Fruit fly (Drosophila melanogaster) whole organism, embryonic: ENCODE results near the gene Rab7.

Experiments used
- Antp ChIP-seq: fragments of 200-800 bp; sonication (Bioruptor generic); optimal IDR thresholded peaks from 3 replicates; lab custom pipeline; 2016; ENCODE audit warnings: missing biosample characterization, missing genetic modification characterization
- CG10462 ChIP-seq: fragments of 200-800 bp; sonication (Bioruptor generic); optimal IDR thresholded peaks from 2 replicates; lab custom pipeline; 2016; ENCODE audit warnings: missing biosample characterization, missing genetic modification characterization
- CG11695 ChIP-seq: fragments of 200-800 bp; sonication (Bioruptor generic); IDR thresholded peaks from 3 replicates; pipeline ENCODE4 v1.3.6; 2022; ENCODE audit warnings: missing biosample characterization, missing genetic modification characterization
- CG12219 ChIP-seq: fragments of 200-800 bp; sonication (Bioruptor generic); optimal IDR thresholded peaks from 3 replicates; lab custom pipeline; 2018; ENCODE audit warnings: missing biosample characterization, mild to moderate bottlenecking, missing genetic modification characterization
- CG12659 ChIP-seq: fragments of 200-800 bp; sonication (Bioruptor generic); optimal IDR thresholded peaks from 3 replicates; lab custom pipeline; 2017; ENCODE audit warnings: mild to moderate bottlenecking, missing biosample characterization, missing genetic modification reagents, missing genetic modification characterization
- CG15269 ChIP-seq: fragments of 200-800 bp; sonication (Bioruptor generic); optimal IDR thresholded peaks from 2 replicates; lab custom pipeline; 2018; ENCODE audit warnings: missing biosample characterization, mild to moderate bottlenecking, missing genetic modification characterization, moderate library complexity
- CG15479 ChIP-seq: fragments of 200-800 bp; sonication (Bioruptor generic); optimal IDR thresholded peaks from 3 replicates; lab custom pipeline; 2019; ENCODE audit warnings: missing biosample characterization, mild to moderate bottlenecking, missing genetic modification characterization, moderate library complexity
- CG17361 ChIP-seq: fragments of 200-800 bp; sonication (Bioruptor generic); IDR thresholded peaks from 3 replicates; pipeline ENCODE4 v1.3.6; 2022; ENCODE audit warnings: missing biosample characterization, missing genetic modification characterization
- CG31441 ChIP-seq: fragments of 200-800 bp; sonication (Bioruptor generic); IDR thresholded peaks from 2 replicates; pipeline ENCODE4 v1.3.6; 2022; ENCODE audit warnings: missing biosample characterization, missing genetic modification characterization
- CG32532 ChIP-seq: fragments of 200-800 bp; sonication (Bioruptor generic); IDR thresholded peaks from 2 replicates; pipeline ENCODE4 v1.3.6; 2022; ENCODE audit warnings: missing biosample characterization, missing genetic modification characterization
- CG32767 ChIP-seq: fragments of 200-800 bp; sonication (Bioruptor generic); IDR thresholded peaks from 2 replicates; pipeline ENCODE4 v1.3.6; 2022; ENCODE audit warnings: missing biosample characterization, missing genetic modification characterization
- CG4617 ChIP-seq: fragments of 200-800 bp; sonication (Bioruptor generic); optimal IDR thresholded peaks from 3 replicates; lab custom pipeline; 2016; ENCODE audit warnings: missing biosample characterization, missing genetic modification characterization, borderline replicate concordance
- CG4820 ChIP-seq: fragments of 200-800 bp; sonication (Bioruptor generic); optimal IDR thresholded peaks from 3 replicates; lab custom pipeline; 2016; ENCODE audit warnings: missing biosample characterization, missing genetic modification characterization
- CG5953 ChIP-seq: fragments of 200-800 bp; sonication (Bioruptor generic); IDR thresholded peaks from 2 replicates; pipeline ENCODE4 v1.3.6; 2022; ENCODE audit warnings: missing biosample characterization, missing genetic modification characterization
- CG6689 ChIP-seq: fragments of 200-800 bp; sonication (Bioruptor generic); IDR thresholded peaks from 2 replicates; pipeline ENCODE4 v1.3.6; 2022; ENCODE audit warnings: missing biosample characterization, missing genetic modification characterization
- CoRest ChIP-seq: fragments of 200-800 bp; sonication (Bioruptor generic); optimal IDR thresholded peaks from 3 replicates; lab custom pipeline; 2018; ENCODE audit warnings: missing biosample characterization, mild to moderate bottlenecking, missing genetic modification characterization, moderate library complexity
- CrebB ChIP-seq: fragments of 200-800 bp; sonication (Bioruptor generic); optimal IDR thresholded peaks from 3 replicates; lab custom pipeline; 2018; ENCODE audit warnings: missing biosample characterization, mild to moderate bottlenecking, missing genetic modification characterization
- Eip74EF ChIP-seq, 2 experiments: fragments of 200-800 bp in 1 of 2; fragments of >200 bp in 1 of 2; sonication (Bioruptor generic) in 1 of 2; optimal IDR thresholded peaks; 2 replicates each; lab custom pipeline; 2017 to 2019; ENCODE audit warnings: missing biosample characterization in 2 of 2, missing genetic modification characterization in 2 of 2, mild to moderate bottlenecking in 1 of 2, moderate library complexity in 1 of 2
- Fer3 ChIP-seq: fragments of 200-800 bp; sonication (Bioruptor generic); optimal IDR thresholded peaks from 2 replicates; lab custom pipeline; 2018; ENCODE audit warnings: missing biosample characterization, mild to moderate bottlenecking, missing genetic modification characterization, moderate library complexity
- Gsc ChIP-seq: fragments of 200-800 bp; sonication (Bioruptor generic); IDR thresholded peaks from 2 replicates; pipeline ENCODE4 v1.3.6; 2022; ENCODE audit warnings: missing biosample characterization, missing genetic modification characterization
- HmgZ ChIP-seq: fragments of 200-800 bp; sonication (Bioruptor generic); optimal IDR thresholded peaks from 2 replicates; lab custom pipeline; 2018; ENCODE audit warnings: missing biosample characterization, mild to moderate bottlenecking, missing genetic modification characterization
- Lhr ChIP-seq: fragments of 200-800 bp; sonication (Bioruptor generic); optimal IDR thresholded peaks from 3 replicates; lab custom pipeline; 2017; ENCODE audit warnings: mild to moderate bottlenecking, missing biosample characterization, missing genetic modification reagents, missing genetic modification characterization
- Med ChIP-seq: fragments of 200-800 bp; sonication (Bioruptor generic); peaks from one replicate; lab custom pipeline; 2016; ENCODE audit warnings: missing biosample characterization, missing genetic modification characterization, mild to moderate bottlenecking, inconsistent platforms, moderate library complexity
- Oaz ChIP-seq: fragments of 200-800 bp; sonication (Bioruptor generic); IDR thresholded peaks from 2 replicates; pipeline ENCODE4 v1.3.6; 2022; ENCODE audit warnings: missing biosample characterization, missing genetic modification characterization
- Rfx ChIP-seq: fragments of 200-800 bp; sonication (Bioruptor generic); IDR thresholded peaks from 2 replicates; pipeline ENCODE4 v1.3.6; 2022; ENCODE audit warnings: missing biosample characterization, missing genetic modification characterization
- Rx ChIP-seq: fragments of 200-800 bp; sonication (Bioruptor generic); IDR thresholded peaks from 2 replicates; pipeline ENCODE4 v1.3.6; 2022; ENCODE audit warnings: missing biosample characterization, missing genetic modification characterization
- Stat92E ChIP-seq, 3 experiments: fragments of >200 bp in 2 of 3; fragments of 200-800 bp in 1 of 3; sonication (Bioruptor generic) in 1 of 3; optimal IDR thresholded peaks; 2 replicates each; lab custom pipeline; 2017 to 2019; ENCODE audit warnings: missing biosample characterization in 3 of 3, missing genetic modification characterization in 3 of 3, mild to moderate bottlenecking in 1 of 3, moderate library complexity in 1 of 3
- Xbp1 ChIP-seq: fragments of 200-800 bp; sonication (Bioruptor generic); optimal IDR thresholded peaks from 3 replicates; lab custom pipeline; 2016; ENCODE audit warnings: missing biosample characterization, mild to moderate bottlenecking, missing genetic modification characterization
- ac ChIP-seq: fragments of 200-800 bp; sonication (Bioruptor generic); optimal IDR thresholded peaks from 3 replicates; lab custom pipeline; 2017; ENCODE audit warnings: missing biosample characterization, mild to moderate bottlenecking, missing genetic modification characterization
- al ChIP-seq: fragments of 200-800 bp; sonication (Bioruptor generic); IDR thresholded peaks from 2 replicates; pipeline ENCODE4 v1.3.6; 2022; ENCODE audit warnings: missing biosample characterization, missing genetic modification characterization
- ase ChIP-seq: fragments of 200-800 bp; sonication (Bioruptor generic); IDR thresholded peaks from 3 replicates; pipeline ENCODE4 v1.3.6; 2022; ENCODE audit warnings: missing biosample characterization, missing genetic modification characterization
- az2 ChIP-seq: fragments of 200-800 bp; sonication (Bioruptor generic); optimal IDR thresholded peaks from 3 replicates; lab custom pipeline; 2016; ENCODE audit warnings: missing biosample characterization, missing genetic modification characterization
- cato ChIP-seq: fragments of 200-800 bp; sonication (Bioruptor generic); optimal IDR thresholded peaks from 2 replicates; lab custom pipeline; 2016; ENCODE audit warnings: missing biosample characterization, missing genetic modification characterization, borderline replicate concordance
- caup ChIP-seq: fragments of 200-800 bp; sonication (Bioruptor generic); optimal IDR thresholded peaks from 3 replicates; lab custom pipeline; 2017; ENCODE audit warnings: missing biosample characterization, mild to moderate bottlenecking, missing genetic modification characterization, moderate library complexity; ENCODE audit not compliant: severe bottlenecking
- fru ChIP-seq: fragments of >200 bp; optimal IDR thresholded peaks from 2 replicates; lab custom pipeline; 2017
- gfzf ChIP-seq: fragments of 200-800 bp; sonication (Bioruptor generic); optimal IDR thresholded peaks from 2 replicates; lab custom pipeline; 2016; ENCODE audit warnings: missing biosample characterization, mild to moderate bottlenecking, missing genetic modification characterization, moderate library complexity
- gro ChIP-seq: fragments of 200-800 bp; sonication (Bioruptor generic); optimal IDR thresholded peaks from 2 replicates; lab custom pipeline; 2016; ENCODE audit warnings: missing biosample characterization, missing genetic modification characterization
- jumu ChIP-seq: fragments of 200-800 bp; sonication (Bioruptor generic); optimal IDR thresholded peaks from 3 replicates; lab custom pipeline; 2016; ENCODE audit warnings: missing biosample characterization, missing genetic modification characterization
- ken ChIP-seq: fragments of 200-800 bp; sonication (Bioruptor generic); IDR thresholded peaks from 3 replicates; pipeline ENCODE4 v1.3.6; 2022; ENCODE audit warnings: missing biosample characterization, missing genetic modification characterization
- kni ChIP-seq: fragments of 200-800 bp; sonication (Bioruptor generic); optimal IDR thresholded peaks from 3 replicates; lab custom pipeline; 2017; ENCODE audit warnings: mild to moderate bottlenecking, missing biosample characterization, missing genetic modification reagents, missing genetic modification characterization
- p53 ChIP-seq: fragments of 200-800 bp; sonication (Bioruptor generic); optimal IDR thresholded peaks from 2 replicates; lab custom pipeline; 2016; ENCODE audit warnings: missing biosample characterization, missing genetic modification characterization
- peb ChIP-seq: fragments of 200-800 bp; sonication (Bioruptor generic); IDR thresholded peaks from 2 replicates; pipeline ENCODE4 v1.3.6; 2022; ENCODE audit warnings: missing biosample characterization, missing genetic modification characterization
- run ChIP-seq: fragments of 200-800 bp; sonication (Bioruptor generic); optimal IDR thresholded peaks from 3 replicates; lab custom pipeline; 2018; ENCODE audit warnings: missing biosample characterization, mild to moderate bottlenecking, missing genetic modification characterization
- salm ChIP-seq: fragments of 200-800 bp; sonication (Bioruptor generic); optimal IDR thresholded peaks from 2 replicates; lab custom pipeline; 2018; ENCODE audit warnings: missing biosample characterization, mild to moderate bottlenecking, missing genetic modification characterization
- scrt ChIP-seq: fragments of 200-800 bp; sonication (Bioruptor generic); optimal IDR thresholded peaks from 2 replicates; lab custom pipeline; 2018; ENCODE audit warnings: missing biosample characterization, mild to moderate bottlenecking, missing genetic modification characterization, moderate library complexity
- sens ChIP-seq: fragments of 200-800 bp; sonication (Bioruptor generic); peaks from one replicate; lab custom pipeline; 2016; ENCODE audit warnings: missing biosample characterization, missing genetic modification characterization
- slp2 ChIP-seq: fragments of 200-800 bp; sonication (Bioruptor generic); optimal IDR thresholded peaks from 2 replicates; lab custom pipeline; 2016; ENCODE audit warnings: missing biosample characterization, missing genetic modification characterization
- sqz ChIP-seq: fragments of 200-800 bp; sonication (Bioruptor generic); optimal IDR thresholded peaks from 3 replicates; lab custom pipeline; 2018; ENCODE audit warnings: missing biosample characterization, mild to moderate bottlenecking, missing genetic modification characterization
- vnd ChIP-seq: fragments of 200-800 bp; sonication (Bioruptor generic); IDR thresholded peaks from 3 replicates; pipeline ENCODE4 v1.3.6; 2022; ENCODE audit warnings: missing biosample characterization, missing genetic modification characterization; ENCODE audit not compliant: partially characterized antibody

The Rab7 gene

dm6 chr3R:23958091-23958838, 34.5 kb upstream of the Rab7 start, which contains the start of the genes GluProRS and AP-1sigma (continued):
- TF ChIP-seq Oaz (GFP tag; lab: Robert Waterston, UW) (peak; percentile 93), Fer3 (tag; lab: Kevin White, UChicago) (peak; percentile 89), CG32532 (GFP tag; lab: Robert Waterston, UW) (peak; percentile 95), CG17361 (GFP tag; lab: Robert Waterston, UW) (no peak; the same call in none of the 3 replicates), CG32767 (GFP tag; lab: Robert Waterston, UW) (peak; percentile 89; the same call in 1 of the 2 replicates), cato (peak; percentile 88), Antp (peak; percentile 74), CG4617 (peak; percentile 96), ac (GFP tag; lab: Kevin White, UChicago) (peak; percentile 38), gfzf (GFP tag; lab: Kevin White, UChicago) (no peak), Med (GFP tag; lab: Kevin White, UChicago) (peak; percentile 98), fru (lab: Kevin White, UChicago) (no peak), CG11695 (GFP tag; lab: Robert Waterston, UW) (peak; percentile 92), CG4820 (GFP tag; lab: Kevin White, UChicago) (peak; percentile 92), CoRest (tag; lab: Kevin White, UChicago) (peak; percentile 92), scrt (GFP tag; lab: Kevin White, UChicago) (peak; percentile 77), CG10462 (GFP tag; lab: Kevin White, UChicago) (peak; percentile 75), sqz (peak; percentile 12), CG31441 (GFP tag; lab: Robert Waterston, UW) (peak; percentile 85; the same call in 1 of the 2 replicates), Gsc (peak; percentile 93), CG6689 (GFP tag; lab: Robert Waterston, UW) (peak; percentile 94), gro (GFP tag; lab: Kevin White, UChicago) (peak; percentile 52), ase (peak; percentile 94), CG12659 (GFP tag; lab: Kevin White, UChicago) (peak; percentile 94), HmgZ (peak; percentile 92), caup (GFP tag; lab: Kevin White, UChicago) (peak; percentile 80), Lhr (peak; percentile 74), p53 (GFP tag; lab: Kevin White, UChicago) (peak; percentile 58), CrebB (peak; percentile 67), run (tag; lab: Kevin White, UChicago) (peak; percentile 39), Rx (peak; percentile 83), CG12219 (GFP tag; lab: Kevin White, UChicago) (peak; percentile 68), CG15269 (tag; lab: Kevin White, UChicago) (peak; percentile 87), jumu (peak; percentile 83), peb (GFP tag; lab: Robert Waterston, UW) (peak; percentile 91), salm (tag; lab: Kevin White, UChicago) (peak; percentile 52), Stat92E (GFP tag; optimal IDR thresholded peaks at IDR 0.05; lab: Kevin White, UChicago) (peak in 1 of 3 experiments; percentile 67), CG15479 (no peak), kni (peak; percentile 51), slp2 (peak; percentile 62), Rfx (GFP tag; lab: Robert Waterston, UW) (peak; percentile 97), CG5953 (GFP tag; lab: Robert Waterston, UW) (peak; percentile 94), ken (GFP tag; lab: Robert Waterston, UW) (peak; percentile 96), al (GFP tag; lab: Robert Waterston, UW) (peak; percentile 94), vnd (GFP tag; lab: Robert Waterston, UW) (peak; percentile 93), sens (GFP tag; lab: Kevin White, UChicago) (peak; percentile 97), Xbp1 (GFP tag; lab: Kevin White, UChicago) (peak; percentile 95), az2 (GFP tag; lab: Kevin White, UChicago) (peak; percentile 92), Eip74EF (GFP tag; optimal IDR thresholded peaks at IDR 0.05; lab: Kevin White, UChicago) (peak in 1 of 2 experiments; percentile 32)
